Worm (Caenorhabditis elegans) whole organism, L4/young adult: ENCODE results near the gene cdc-14.

Experiments
- dao-5 ChIP-seq: sonication (generic microtip); optimal IDR thresholded peaks from 2 replicates; lab custom pipeline; 2016; ENCODE audit warnings: missing genotype, missing genetic modification characterization, moderate library complexity, missing compliant biosample characterization
- him-1 ChIP-seq: sonication (generic microtip); optimal IDR thresholded peaks from 2 replicates; lab custom pipeline; 2016; ENCODE audit warnings: missing genotype, missing genetic modification reagents, missing genetic modification characterization, missing compliant biosample characterization

- TF ChIP-seq dao-5 (tag; lab: Kevin White, UChicago) (no peak), him-1 (tag; lab: Kevin White, UChicago) (no peak)
Observed at ce11 chrII:5599326-5600044, 6.3 kb upstream of the cdc-14 start, which contains the start of gene C17G10.10.
